Worm (Caenorhabditis elegans) whole organism, L2 larva: ENCODE results near the gene efa-6.

Source experiments
- R02D3.7 ChIP-seq: fragments of 150-350 bp; optimal IDR thresholded peaks from 2 replicates; lab custom pipeline; 2014; ENCODE audit warnings: missing biosample characterization, missing genetic modification characterization
- ama-1 ChIP-seq: fragments of 150-350 bp; optimal IDR thresholded peaks from 2 replicates; lab custom pipeline; 2018; ENCODE audit warnings: inconsistent platforms
- blmp-1 ChIP-seq: sonication (generic microtip); optimal IDR thresholded peaks from 2 replicates; lab custom pipeline; 2017; ENCODE audit warnings: missing genetic modification characterization, mild to moderate bottlenecking, missing compliant biosample characterization, antibody characterized with exemption, moderate library complexity; ENCODE audit not compliant: insufficient read depth
- crh-2 ChIP-seq: sonication (generic microtip); optimal IDR thresholded peaks from 2 replicates; lab custom pipeline; 2017; ENCODE audit warnings: missing biosample characterization, missing genetic modification characterization
- elt-3 ChIP-seq: sonication (generic microtip); optimal IDR thresholded peaks from 2 replicates; lab custom pipeline; 2017; ENCODE audit warnings: missing biosample characterization, missing genetic modification characterization
- lsy-2 ChIP-seq, 2 experiments: fragments of 150-350 bp in 1 of 2; sonication (generic microtip) in 1 of 2; optimal IDR thresholded peaks; 2 replicates each; lab custom pipeline; 2014 to 2017; ENCODE audit warnings: missing biosample characterization in 2 of 2, missing genetic modification characterization in 2 of 2
- nhr-12 ChIP-seq: fragments of 150-350 bp; optimal IDR thresholded peaks from 2 replicates; lab custom pipeline; 2014; ENCODE audit warnings: missing biosample characterization, missing genetic modification characterization
- ztf-11 ChIP-seq: sonication (generic microtip); optimal IDR thresholded peaks from 2 replicates; lab custom pipeline; 2017; ENCODE audit warnings: missing biosample characterization, missing genetic modification characterization

DNA sequence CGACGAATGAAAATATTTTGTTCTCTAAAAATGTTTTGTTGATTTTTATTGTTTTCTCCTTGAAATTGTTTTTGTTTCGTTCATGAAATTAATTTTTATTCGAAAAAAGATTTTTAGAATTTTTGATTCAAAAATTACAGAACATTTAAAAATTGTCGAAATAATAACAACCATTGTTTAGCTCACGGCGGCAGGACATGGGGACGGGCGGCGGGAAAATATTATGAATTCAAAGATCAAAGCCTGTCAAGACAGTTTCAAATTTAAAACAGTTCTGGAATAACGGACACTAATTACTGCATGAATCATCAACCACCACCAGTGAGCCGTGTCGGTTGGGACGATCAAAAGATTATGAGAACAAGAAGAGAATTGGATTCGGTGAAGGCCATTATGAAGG, 54.0 kb downstream of the efa-6 start, which contains the start of gene snb-7:
- no peak for TF ChIP-seq ama-1 (lab: Kevin White, UChicago)
- no peak for TF ChIP-seq R02D3.7
- TF ChIP-seq nhr-12 (tag; lab: Kevin White, UChicago), result no peak
- no peak for TF ChIP-seq crh-2 (tag; lab: Kevin White, UChicago)
- TF ChIP-seq lsy-2 (tag; optimal IDR thresholded peaks at IDR 0.05; lab: Kevin White, UChicago), result no peak
- TF ChIP-seq elt-3 (tag; lab: Kevin White, UChicago), result no peak
- no peak for TF ChIP-seq ztf-11
- no peak for TF ChIP-seq blmp-1 (tag; lab: Kevin White, UChicago)
